Fruit fly (Drosophila melanogaster) whole organism, prepupa: ENCODE results near the gene tai.
A peak's percentile ranks its signal among the peaks of the same experiment; 100 is the strongest.

ENCODE experiments used
- CG10669 ChIP-seq: fragments of 200-800 bp; sonication (Bioruptor generic); optimal IDR thresholded peaks from 3 replicates; lab custom pipeline; 2018; ENCODE audit warnings: missing biosample characterization, mild to moderate bottlenecking, missing genetic modification characterization, moderate library complexity
- CG11294 ChIP-seq: fragments of 200-800 bp; sonication (Bioruptor generic); IDR thresholded peaks from 2 replicates; pipeline ENCODE4 v1.3.6; 2022; ENCODE audit warnings: missing biosample characterization, missing genetic modification characterization
- CG11902 ChIP-seq: fragments of 200-800 bp; sonication (Bioruptor generic); optimal IDR thresholded peaks from 3 replicates; lab custom pipeline; 2016; ENCODE audit warnings: missing biosample characterization, missing genetic modification characterization
- CG4318 ChIP-seq: fragments of 200-800 bp; sonication (Bioruptor generic); optimal IDR thresholded peaks from 3 replicates; lab custom pipeline; 2017; ENCODE audit warnings: missing biosample characterization, mild to moderate bottlenecking, missing genetic modification characterization
- CG6276 ChIP-seq: fragments of 200-800 bp; sonication (Bioruptor generic); optimal IDR thresholded peaks from 2 replicates; lab custom pipeline; 2017; ENCODE audit warnings: missing biosample characterization, mild to moderate bottlenecking, missing genetic modification characterization
- CG8119 ChIP-seq: fragments of 200-800 bp; sonication (Bioruptor generic); IDR thresholded peaks from 3 replicates; pipeline ENCODE4 v1.3.6; 2022; ENCODE audit warnings: missing biosample characterization, missing genetic modification characterization
- Ets96B ChIP-seq: fragments of 200-800 bp; optimal IDR thresholded peaks from 2 replicates; lab custom pipeline; 2019; ENCODE audit warnings: missing biosample characterization, mild to moderate bottlenecking, missing genetic modification characterization, moderate library complexity
- Sox102F ChIP-seq: fragments of 200-800 bp; sonication (Bioruptor generic); optimal IDR thresholded peaks from 2 replicates; lab custom pipeline; 2016; ENCODE audit warnings: missing biosample characterization, mild to moderate bottlenecking, missing genetic modification characterization
- lz ChIP-seq: fragments of 200-800 bp; sonication (Bioruptor generic); optimal IDR thresholded peaks from 3 replicates; lab custom pipeline; 2016; ENCODE audit warnings: missing biosample characterization, missing genetic modification characterization

DNA sequence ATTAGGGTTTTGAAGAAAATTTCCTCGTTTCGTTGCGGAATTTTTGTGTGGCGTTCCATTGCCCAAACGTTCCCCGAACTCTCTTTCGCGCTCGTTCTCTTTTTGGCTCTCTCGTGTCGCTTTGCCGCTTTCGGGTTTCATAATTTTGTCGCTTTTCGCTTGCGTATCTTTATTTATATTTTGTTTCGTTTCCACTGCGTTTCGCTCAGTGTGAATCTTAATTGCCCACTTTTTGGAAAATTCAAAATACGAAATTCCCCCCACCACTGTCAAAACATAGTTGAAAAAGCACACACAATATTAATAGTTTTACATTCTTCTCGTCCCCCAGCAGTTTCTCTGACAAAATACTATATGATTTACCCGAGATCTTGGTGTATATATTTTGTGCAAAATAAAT is 10.2 kb downstream of the tai start:
- no peak for TF ChIP-seq Ets96B (tag; lab: Kevin White, UChicago)
- no peak for TF ChIP-seq Sox102F (GFP tag; lab: Kevin White, UChicago)
- TF ChIP-seq CG6276 (GFP tag; lab: Kevin White, UChicago) = no peak
- no peak for TF ChIP-seq CG11902 (GFP tag; lab: Kevin White, UChicago)
- TF ChIP-seq lz (GFP tag; lab: Kevin White, UChicago) = no peak
- peak; percentile 35; the same call in 2 of the 3 replicates for TF ChIP-seq CG8119
- no peak; the same call in 1 of the 2 replicates for TF ChIP-seq CG11294 (GFP tag; lab: Robert Waterston, UW)
- no peak for TF ChIP-seq CG10669 (GFP tag; lab: Kevin White, UChicago)
- no peak for TF ChIP-seq CG4318 (GFP tag; lab: Kevin White, UChicago)
